Fruit fly (Drosophila melanogaster): ENCODE measurements around the gene Sec16.

The Sec16 gene

DNA sequence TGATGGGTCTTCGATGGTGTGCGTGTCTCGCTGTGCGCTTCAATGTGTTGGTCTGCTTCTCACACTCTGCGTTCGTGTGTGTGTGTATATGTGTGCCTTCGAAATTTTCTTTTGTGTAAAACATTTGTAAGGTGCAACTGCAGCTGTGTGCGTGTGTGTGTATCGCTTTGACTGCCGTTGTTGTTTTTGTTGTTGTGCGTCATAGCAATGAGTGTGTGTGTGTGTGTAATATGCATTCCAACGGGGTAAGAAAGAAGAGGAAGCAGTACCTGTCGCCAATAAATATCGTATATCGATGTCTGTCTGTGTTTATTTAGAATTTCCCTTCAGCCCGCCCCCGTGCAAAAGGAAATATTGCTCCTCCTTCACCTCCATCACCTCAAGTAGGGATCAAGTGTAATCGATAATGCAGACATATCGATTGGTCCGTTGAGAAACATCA, 58.5 kb downstream of the Sec16 start (continued):
- TF ChIP-seq Hr78 (GFP tag; optimal IDR thresholded peaks at IDR 0.05) (no peak), HLH54F (GFP tag; optimal IDR thresholded peaks at IDR 0.05) (no peak), Pdp1 (GFP tag; optimal IDR thresholded peaks at IDR 0.05) (peak in 1 of 2 experiments; percentile 15), CG16863 (GFP tag; optimal IDR thresholded peaks at IDR 0.05) (no peak), CG7786 (GFP tag; optimal IDR thresholded peaks at IDR 0.05) (no peak), CG10321 (GFP tag; IDR thresholded peaks at IDR 0.05) (no peak), z (GFP tag; IDR thresholded peaks at IDR 0.05) (no peak), dpn (GFP tag; optimal IDR thresholded peaks at IDR 0.05) (no peak), trem (tag; optimal IDR thresholded peaks at IDR 0.05) (peak; percentile 26), danr (GFP tag; IDR thresholded peaks at IDR 0.05) (no peak), emc (GFP tag; optimal IDR thresholded peaks at IDR 0.05) (no peak), BtbVII (GFP tag; optimal IDR thresholded peaks at IDR 0.05) (peak; percentile 47), tup (GFP tag; optimal IDR thresholded peaks at IDR 0.05) (no peak), CG13123 (GFP tag; optimal IDR thresholded peaks at IDR 0.05) (no peak), insv (GFP tag; optimal IDR thresholded peaks at IDR 0.05) (peak in 1 of 2 experiments; percentile 61), zen (tag; optimal IDR thresholded peaks at IDR 0.05) (no peak), gsb (GFP tag; IDR thresholded peaks at IDR 0.05) (no peak), CG7372 (GFP tag; IDR thresholded peaks at IDR 0.05) (no peak), Deaf1 (tag; optimal IDR thresholded peaks at IDR 0.05) (no peak), CG1024 (GFP tag; IDR thresholded peaks at IDR 0.05) (no peak), Aef1 (GFP tag; IDR thresholded peaks at IDR 0.05) (no peak), fd102C (GFP tag; optimal IDR thresholded peaks at IDR 0.05) (no peak), CG8944 (GFP tag; optimal IDR thresholded peaks at IDR 0.05) (no peak), CG10366 (GFP tag; IDR thresholded peaks at IDR 0.05) (no peak), slou (GFP tag; optimal IDR thresholded peaks at IDR 0.05) (no peak), CG12744 (GFP tag; optimal IDR thresholded peaks at IDR 0.05) (no peak), Opbp (GFP tag; IDR thresholded peaks at IDR 0.05; ENCODE audit: partially characterized antibody) (peak; percentile 73; the same call in 2 of the 3 replicates), CG17912 (GFP tag; optimal IDR thresholded peaks at IDR 0.05) (peak; percentile 60), vfl (GFP tag; optimal IDR thresholded peaks at IDR 0.05) (no peak), CG11093 (GFP tag; IDR thresholded peaks at IDR 0.05) (no peak), Sox102F (GFP tag; optimal IDR thresholded peaks at IDR 0.05) (no peak), CG11696 (GFP tag; IDR thresholded peaks at IDR 0.05) (no peak), bab2 (GFP tag; optimal IDR thresholded peaks at IDR 0.05) (no peak), YL-1 (GFP tag; optimal IDR thresholded peaks at IDR 0.05) (peak; percentile 21), Nf-YC (tag; optimal IDR thresholded peaks at IDR 0.05) (peak; percentile 16), Blimp-1 (GFP tag; optimal IDR thresholded peaks at IDR 0.05) (peak; percentile 4), Oli (tag; optimal IDR thresholded peaks at IDR 0.05) (no peak), CG2199 (GFP tag; IDR thresholded peaks at IDR 0.05) (no peak), CG33213 (GFP tag; optimal IDR thresholded peaks at IDR 0.05) (no peak), knrl (GFP tag; IDR thresholded peaks at IDR 0.05; ENCODE audit: partially characterized antibody) (peak; percentile 27; the same call in 1 of the 3 replicates), CG3847 (GFP tag; IDR thresholded peaks at IDR 0.05) (no peak), CG5180 (GFP tag; optimal IDR thresholded peaks at IDR 0.05) (peak; percentile 3), Dip2 (GFP tag; IDR thresholded peaks at IDR 0.05) (no peak), CG10267 (tag; optimal IDR thresholded peaks at IDR 0.05) (peak; percentile 36), Vsx1 (GFP tag; optimal IDR thresholded peaks at IDR 0.05) (no peak), Hmx (GFP tag; optimal IDR thresholded peaks at IDR 0.05) (no peak), CG1603 (tag; optimal IDR thresholded peaks at IDR 0.05) (peak; percentile 36), D (optimal IDR thresholded peaks at IDR 0.05) (peak; percentile 54), D (GFP tag; optimal IDR thresholded peaks at IDR 0.05) (no peak), wek (GFP tag; optimal IDR thresholded peaks at IDR 0.05) (no peak), ind (GFP tag; optimal IDR thresholded peaks at IDR 0.05) (no peak)
